Fruit fly (Drosophila melanogaster): ENCODE results near the gene CG16952.
A peak's percentile ranks its signal among the peaks of the same experiment; 100 is the strongest.

CG16952 gene

dm6 chrX:15867863-15868262 lies 2.1 kb upstream of the CG16952 start, which contains the start of gene Gapdh2 (continued):
- TF ChIP-seq ro (GFP tag; IDR thresholded peaks at IDR 0.05), result no peak; the same call in 1 of the 2 replicates
- TF ChIP-seq Vsx1 (GFP tag; optimal IDR thresholded peaks at IDR 0.05), result peak; percentile 97
- peak in 1 of 3 experiments; percentile 93 for TF ChIP-seq lola (GFP tag; optimal IDR thresholded peaks at IDR 0.05)
- TF ChIP-seq bbx (GFP tag; IDR thresholded peaks at IDR 0.05; ENCODE audit: partially characterized antibody), result no peak; the same call in 1 of the 2 replicates
- peak; percentile 99 for TF ChIP-seq CG17361 (GFP tag; IDR thresholded peaks at IDR 0.05)
- TF ChIP-seq H2.0 (GFP tag; IDR thresholded peaks at IDR 0.05), result peak; percentile 99
- peak; percentile 96 for TF ChIP-seq sisA (GFP tag; IDR thresholded peaks at IDR 0.05)
- TF ChIP-seq Opbp (GFP tag; IDR thresholded peaks at IDR 0.05; ENCODE audit: partially characterized antibody), result no peak
- TF ChIP-seq CG12219 (GFP tag; optimal IDR thresholded peaks at IDR 0.05), result peak; percentile 100
- TF ChIP-seq bsh (GFP tag; optimal IDR thresholded peaks at IDR 0.05), result peak; percentile 98 to 100
- no peak for TF ChIP-seq hb (GFP tag; IDR thresholded peaks at IDR 0.05; ENCODE audit: partially characterized antibody)
- TF ChIP-seq CrebB (tag; optimal IDR thresholded peaks at IDR 0.05), result peak; percentile 100
- TF ChIP-seq CG13287 (GFP tag; IDR thresholded peaks at IDR 0.05; ENCODE audit: partially characterized antibody), result peak; percentile 63
- TF ChIP-seq prd (optimal IDR thresholded peaks at IDR 0.05), result no peak
- peak; percentile 98 for TF ChIP-seq prd (GFP tag; IDR thresholded peaks at IDR 0.05)
- peak; percentile 78 for TF ChIP-seq CG9876 (GFP tag; optimal IDR thresholded peaks at IDR 0.05)
- TF ChIP-seq kay (GFP tag; optimal IDR thresholded peaks at IDR 0.05), result peak; percentile 97
- no peak for TF ChIP-seq tna (GFP tag; IDR thresholded peaks at IDR 0.05; ENCODE audit: partially characterized antibody)
- peak; percentile 96 for TF ChIP-seq slou (GFP tag; optimal IDR thresholded peaks at IDR 0.05)
- peak; percentile 96 for TF ChIP-seq CG11093 (GFP tag; IDR thresholded peaks at IDR 0.05)
- no peak for TF ChIP-seq sc (optimal IDR thresholded peaks at IDR 0.05)
- peak; percentile 96 for TF ChIP-seq sc (GFP tag; optimal IDR thresholded peaks at IDR 0.05)
- TF ChIP-seq chn (GFP tag; optimal IDR thresholded peaks at IDR 0.05), result peak; percentile 95
- peak; percentile 96 for TF ChIP-seq HLH54F (GFP tag; optimal IDR thresholded peaks at IDR 0.05)
- TF ChIP-seq wdn (GFP tag; IDR thresholded peaks at IDR 0.05), result peak; percentile 99
- peak; percentile 98 for TF ChIP-seq CG1602 (GFP tag; optimal IDR thresholded peaks at IDR 0.05)
- TF ChIP-seq CG30403 (GFP tag; optimal IDR thresholded peaks at IDR 0.05), result peak; percentile 99
- TF ChIP-seq CG2202 (tag; optimal IDR thresholded peaks at IDR 0.05), result peak; percentile 97
- peak; percentile 97; the same call in 1 of the 2 replicates for TF ChIP-seq klu (GFP tag; IDR thresholded peaks at IDR 0.05)
- peak; percentile 100 for TF ChIP-seq nom (GFP tag; optimal IDR thresholded peaks at IDR 0.05)
- peak; percentile 100 for TF ChIP-seq CG10147 (GFP tag; optimal IDR thresholded peaks at IDR 0.05)
- TF ChIP-seq D19B (GFP tag; optimal IDR thresholded peaks at IDR 0.05), result peak; percentile 97
- peak; percentile 98 for TF ChIP-seq CG6175 (GFP tag; IDR thresholded peaks at IDR 0.05)
- TF ChIP-seq emc (GFP tag; optimal IDR thresholded peaks at IDR 0.05), result peak; percentile 94
- peak; percentile 98 for TF ChIP-seq CG32772 (GFP tag; IDR thresholded peaks at IDR 0.05)
- peak; percentile 99 for TF ChIP-seq Dbx (GFP tag; IDR thresholded peaks at IDR 0.05)
- TF ChIP-seq CG43689 (GFP tag; IDR thresholded peaks at IDR 0.05), result peak; percentile 97
- peak; percentile 100 for TF ChIP-seq vvl (GFP tag; IDR thresholded peaks at IDR 0.05)
- TF ChIP-seq knrl (GFP tag; IDR thresholded peaks at IDR 0.05; ENCODE audit: partially characterized antibody), result no peak
- TF ChIP-seq Neu2 (GFP tag; optimal IDR thresholded peaks at IDR 0.05; ENCODE audit: borderline replicate concordance), result peak; percentile 81
- peak; percentile 99 for TF ChIP-seq grau (tag; optimal IDR thresholded peaks at IDR 0.05)
- peak; percentile 100 for TF ChIP-seq CG12659 (GFP tag; optimal IDR thresholded peaks at IDR 0.05)
- peak; percentile 98 for TF ChIP-seq gcm2 (GFP tag; optimal IDR thresholded peaks at IDR 0.05)
- TF ChIP-seq trh (GFP tag; optimal IDR thresholded peaks at IDR 0.05), result peak; percentile 96
- peak; percentile 97 for TF ChIP-seq Pdp1 (GFP tag; optimal IDR thresholded peaks at IDR 0.05)
- peak; percentile 99 for TF ChIP-seq CG16779 (GFP tag; IDR thresholded peaks at IDR 0.05)
- peak; percentile 97 for TF ChIP-seq zen (tag; optimal IDR thresholded peaks at IDR 0.05)
- peak; percentile 99 for TF ChIP-seq Blimp-1 (GFP tag; optimal IDR thresholded peaks at IDR 0.05)
- TF ChIP-seq C15 (GFP tag; IDR thresholded peaks at IDR 0.05), result peak; percentile 98
- peak; percentile 93; the same call in 1 of the 2 replicates for TF ChIP-seq CG6272 (GFP tag; IDR thresholded peaks at IDR 0.05)

Data from whole organism, embryonic.